Worm (Caenorhabditis elegans) whole organism, dauer: Measurements from ENCODE around the gene irld-34.

Experiments used
- unc-62 ChIP-seq: sonication (generic microtip); optimal IDR thresholded peaks from 2 replicates; lab custom pipeline; 2017; ENCODE audit warnings: missing biosample characterization, missing genetic modification reagents, missing genetic modification characterization

The irld-34 gene

DNA sequence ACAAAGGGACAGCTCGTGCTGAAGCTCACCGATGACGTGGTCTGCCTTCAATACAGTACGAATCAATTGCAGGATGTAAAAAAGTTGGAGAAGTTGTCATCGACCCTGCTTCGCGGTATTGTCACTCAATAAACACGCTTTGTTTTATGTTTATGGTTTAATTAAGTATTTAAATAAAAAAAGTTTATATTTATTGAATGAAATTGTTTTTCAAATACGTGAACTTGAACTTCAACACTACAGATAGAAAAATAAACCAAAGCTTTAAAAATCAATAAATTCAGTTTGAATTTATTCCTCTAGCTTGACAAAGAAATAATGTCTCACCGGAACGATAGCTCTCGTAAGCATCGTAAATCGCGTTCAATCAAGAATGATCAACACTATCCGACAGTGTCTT, 9.1 kb upstream of the irld-34 start, which contains the start of gene ZK512.8:
Gene ZK512.8 (plus strand): TSS at position 301 of the 400 bp plus-strand sequence.
- no peak for TF ChIP-seq unc-62 (GFP tag; lab: Kevin White, UChicago)

DNA sequence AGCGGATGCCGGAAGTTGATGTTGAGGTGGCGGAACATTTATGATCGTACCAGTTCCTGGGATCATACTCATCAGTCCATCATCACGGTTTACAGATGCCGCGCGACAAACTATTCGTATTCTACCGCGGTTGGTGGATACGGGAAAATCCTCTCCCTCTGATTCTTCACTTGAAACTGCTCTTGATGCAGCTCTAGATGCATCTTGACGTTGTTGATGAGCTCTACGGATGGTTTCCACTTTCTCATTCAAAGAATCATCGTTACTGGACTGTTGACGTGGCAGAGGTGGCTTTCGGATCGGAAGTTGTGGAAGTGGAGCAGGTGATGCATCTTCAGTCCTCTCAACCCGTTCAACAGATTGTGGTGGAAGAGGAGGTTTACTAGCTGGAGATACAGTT, 5.7 kb upstream of the irld-34 start:
- TF ChIP-seq unc-62 (GFP tag; lab: Kevin White, UChicago): no peak

ce11 chrIII:9151782-9152181, 3.1 kb upstream of the irld-34 start:
- no peak for TF ChIP-seq unc-62 (GFP tag; lab: Kevin White, UChicago)

DNA sequence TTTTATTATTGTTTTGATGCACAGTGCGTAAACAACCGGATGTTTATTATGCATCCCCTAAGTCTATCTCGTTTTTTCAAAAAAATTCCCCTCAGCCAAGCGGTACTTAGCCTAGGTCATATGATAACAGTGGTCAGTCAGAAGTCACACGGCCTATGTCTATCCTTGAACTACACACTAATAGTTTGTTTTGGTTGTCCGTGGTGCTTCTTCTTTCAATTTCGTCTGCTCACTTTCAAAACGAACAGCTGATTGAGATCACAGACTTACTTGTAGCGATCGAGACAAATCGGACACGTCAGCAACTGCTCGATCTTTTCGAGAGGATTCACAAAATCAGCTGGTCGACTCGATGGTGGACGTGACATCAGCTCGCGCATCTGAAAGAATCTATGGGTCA, 1.9 kb upstream of the irld-34 start:
- TF ChIP-seq unc-62 (GFP tag; lab: Kevin White, UChicago): no peak

ce11 chrIII:9153809-9154208, 1.1 kb upstream of the irld-34 start, which contains the start of gene nhl-1:
nhl-1 (minus strand) TSS chrIII:9153909.
- no peak for TF ChIP-seq unc-62 (GFP tag; lab: Kevin White, UChicago)

ce11 chrIII:9161553-9161952, 6.7 kb downstream of the irld-34 start, which contains the start of gene ptr-9:
ptr-9 (minus strand) TSS chrIII:9161653.
- no peak for TF ChIP-seq unc-62 (GFP tag; lab: Kevin White, UChicago)

ce11 chrIII:9162634-9163118, 7.8 kb downstream of the irld-34 start, which contains the start of gene dgk-3:
dgk-3 (plus strand) TSS chrIII:9163068.
- no peak for TF ChIP-seq unc-62 (GFP tag; lab: Kevin White, UChicago)

DNA sequence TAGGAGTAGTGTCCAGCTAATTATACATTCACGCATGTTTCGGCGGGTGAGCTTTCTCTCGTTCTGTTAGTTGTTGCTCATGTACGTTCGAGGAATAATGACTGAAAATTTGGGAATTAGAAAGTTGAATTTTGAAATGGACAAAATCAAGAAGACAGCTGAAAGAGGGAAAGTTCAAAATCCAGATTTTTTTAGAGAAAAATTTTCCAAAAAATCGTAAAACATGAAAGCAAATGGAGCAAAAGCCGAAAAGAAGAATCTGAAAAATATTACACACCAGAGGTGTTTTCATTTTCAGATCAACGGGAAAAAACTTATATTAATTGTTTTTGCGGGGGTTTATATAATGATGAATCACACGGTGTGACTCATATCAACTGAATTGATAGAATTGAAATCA, 17.8 kb downstream of the irld-34 start, which contains the start of gene ina-1:
Gene ina-1 (minus strand): TSS at position 101 of the 400 bp plus-strand sequence.
- no peak for TF ChIP-seq unc-62 (GFP tag; lab: Kevin White, UChicago)

- TF ChIP-seq unc-62 (GFP tag; lab: Kevin White, UChicago): no peak
Observed at ce11 chrIII:9173239-9173638, 18.4 kb downstream of the irld-34 start.

DNA sequence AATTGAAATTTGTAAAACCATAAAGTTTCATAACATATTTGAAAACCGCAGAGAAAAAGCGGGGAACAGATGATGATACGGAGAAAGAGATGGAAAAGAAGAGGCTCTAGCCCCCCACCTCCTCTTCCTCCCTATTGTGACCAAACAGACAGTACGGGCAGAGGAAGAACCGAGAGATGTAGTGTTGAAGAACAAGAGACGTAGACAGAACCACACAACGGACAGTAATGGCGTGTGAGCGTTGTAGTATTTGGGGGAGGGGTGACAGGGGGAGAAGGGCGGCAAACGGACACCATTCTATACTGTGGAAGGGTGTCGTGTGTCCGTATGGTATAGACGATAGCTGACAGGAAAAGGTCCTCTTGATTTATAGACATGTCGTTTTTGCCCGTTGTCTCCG, 21.1 kb downstream of the irld-34 start:
- TF ChIP-seq unc-62 (GFP tag; lab: Kevin White, UChicago): no peak

- TF ChIP-seq unc-62 (GFP tag; lab: Kevin White, UChicago): no peak
Observed at ce11 chrIII:9177874-9178273, 23.0 kb downstream of the irld-34 start.

ce11 chrIII:9181246-9181645, 26.4 kb downstream of the irld-34 start, which contains the start of gene tax-4:
tax-4 (plus strand) TSS chrIII:9181546.
- no peak for TF ChIP-seq unc-62 (GFP tag; lab: Kevin White, UChicago)

DNA sequence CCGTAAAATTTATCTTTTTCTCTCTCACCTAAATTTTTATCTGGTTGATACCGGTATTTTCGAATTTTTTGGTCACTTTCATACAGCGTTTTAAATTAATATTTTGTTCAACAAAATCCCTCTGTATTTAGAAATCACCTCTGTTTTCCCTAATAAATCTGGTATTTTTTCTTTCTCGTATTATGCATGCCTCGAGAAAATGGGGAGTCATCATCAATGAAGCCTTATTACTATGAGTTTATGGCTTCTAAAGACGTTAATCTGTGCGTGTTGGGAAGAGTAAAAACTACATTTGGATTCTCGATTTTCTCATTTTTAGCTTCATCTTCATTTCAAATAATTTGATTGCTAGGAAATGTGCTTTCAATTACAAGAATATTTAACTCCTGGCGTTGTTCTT, 30.9 kb downstream of the irld-34 start, which contains the start of gene ZC84.7:
Gene ZC84.7 (plus strand): TSS at position 301 of the 400 bp plus-strand sequence.
- no peak for TF ChIP-seq unc-62 (GFP tag; lab: Kevin White, UChicago)

DNA sequence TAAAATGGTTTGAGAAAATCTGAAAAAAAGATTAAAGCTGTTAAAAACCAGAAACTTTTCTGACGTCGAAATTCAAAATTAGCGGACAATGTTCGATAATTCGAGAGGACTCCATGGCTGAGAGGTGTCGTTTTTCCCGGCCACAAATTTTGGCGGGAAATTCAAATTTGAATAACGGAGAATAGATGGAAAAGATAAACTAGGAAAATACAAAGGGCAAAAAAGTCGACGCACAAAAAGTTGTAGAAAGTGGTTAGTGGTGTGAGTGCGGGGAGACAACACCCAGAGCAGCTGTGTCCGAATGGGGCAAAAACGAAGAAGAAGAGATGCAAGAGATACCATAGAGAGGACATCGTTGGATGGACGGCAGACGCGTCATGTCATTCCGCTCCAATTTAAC, 36.2 kb downstream of the irld-34 start, which contains the start of gene cls-3:
Gene cls-3 (minus strand): TSS at position 19 of the 400 bp plus-strand sequence.
- no peak for TF ChIP-seq unc-62 (GFP tag; lab: Kevin White, UChicago)

DNA sequence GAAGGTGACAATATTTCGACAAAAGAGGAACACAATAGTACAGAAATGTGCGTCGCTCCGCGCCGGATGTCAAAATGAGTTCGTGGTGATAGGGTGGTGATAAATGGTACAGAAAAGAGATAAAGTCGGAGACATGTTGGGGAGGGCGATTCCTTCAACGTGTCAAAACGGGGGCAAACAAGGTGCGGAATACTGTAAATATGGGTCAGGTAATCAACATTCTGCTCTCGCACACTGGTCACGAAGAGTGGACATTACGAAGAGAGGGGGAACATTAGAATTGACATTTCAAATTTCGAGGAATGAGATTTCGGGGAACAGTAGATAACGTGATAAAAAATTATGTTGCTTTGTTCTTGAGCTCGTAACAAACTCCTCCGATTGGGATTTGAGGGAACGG, 44.7 kb downstream of the irld-34 start, which contains the start of gene ZC84.6:
Gene ZC84.6 (minus strand): TSS at position 101 of the 400 bp plus-strand sequence.
- no peak for TF ChIP-seq unc-62 (GFP tag; lab: Kevin White, UChicago)

DNA sequence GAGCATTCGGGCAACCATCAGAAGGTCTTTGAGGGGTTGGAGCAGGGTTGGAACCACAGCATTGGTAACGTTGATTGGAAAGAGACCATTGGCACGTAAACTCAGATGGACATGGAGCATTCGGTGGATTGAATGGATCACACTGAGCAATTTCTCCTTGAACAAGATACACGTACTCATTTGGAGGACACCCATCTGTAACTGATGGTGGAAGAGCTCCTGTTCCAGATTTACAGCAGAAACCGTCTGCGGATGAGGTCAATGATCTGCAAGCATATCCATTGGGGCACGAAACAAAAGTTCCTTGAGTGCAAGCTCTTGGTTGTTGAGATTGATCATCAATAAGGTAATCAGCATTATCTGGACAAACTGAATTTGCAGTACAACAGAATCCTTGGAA, 47.1 kb downstream of the irld-34 start:
- TF ChIP-seq unc-62 (GFP tag; lab: Kevin White, UChicago): no peak

ce11 chrIII:9206185-9206584, 51.3 kb downstream of the irld-34 start, which contains the start of gene ZC84.1:
ZC84.1 (minus strand) TSS chrIII:9206285.
- no peak for TF ChIP-seq unc-62 (GFP tag; lab: Kevin White, UChicago)
